Fruit fly (Drosophila melanogaster) whole organism, embryonic: ENCODE results near the gene CG1103.

Source experiments
- CG10462 ChIP-seq: fragments of 200-800 bp; sonication (Bioruptor generic); optimal IDR thresholded peaks from 2 replicates; lab custom pipeline; 2016; ENCODE audit warnings: missing biosample characterization, missing genetic modification characterization
- CG10979 ChIP-seq: fragments of 200-800 bp; sonication (Bioruptor generic); optimal IDR thresholded peaks from 2 replicates; lab custom pipeline; 2018; ENCODE audit warnings: missing biosample characterization, mild to moderate bottlenecking, missing genetic modification characterization, moderate library complexity
- CG12659 ChIP-seq: fragments of 200-800 bp; sonication (Bioruptor generic); optimal IDR thresholded peaks from 3 replicates; lab custom pipeline; 2017; ENCODE audit warnings: mild to moderate bottlenecking, missing biosample characterization, missing genetic modification reagents, missing genetic modification characterization
- CG13287 ChIP-seq: fragments of 200-800 bp; sonication (Bioruptor generic); IDR thresholded peaks from 2 replicates; pipeline ENCODE4 v1.3.6; 2022; ENCODE audit warnings: missing biosample characterization, missing genetic modification characterization; ENCODE audit not compliant: partially characterized antibody
- CG13775 ChIP-seq: fragments of 200-800 bp; sonication (Bioruptor generic); optimal IDR thresholded peaks from 3 replicates; lab custom pipeline; 2017; ENCODE audit warnings: missing biosample characterization, mild to moderate bottlenecking, missing genetic modification characterization
- CG15011 ChIP-seq: fragments of 200-800 bp; sonication (Bioruptor generic); optimal IDR thresholded peaks from 3 replicates; lab custom pipeline; 2018; ENCODE audit warnings: missing biosample characterization, mild to moderate bottlenecking, missing genetic modification characterization
- CG1603 ChIP-seq: fragments of 200-800 bp; sonication (Bioruptor generic); optimal IDR thresholded peaks from 2 replicates; lab custom pipeline; 2019; ENCODE audit warnings: missing biosample characterization, mild to moderate bottlenecking, missing genetic modification characterization, moderate library complexity
- CG16813 ChIP-seq: fragments of 200-800 bp; sonication (Bioruptor generic); IDR thresholded peaks from 3 replicates; pipeline ENCODE4 v1.3.6; 2022; ENCODE audit warnings: missing biosample characterization, missing genetic modification characterization; ENCODE audit not compliant: partially characterized antibody
- CG2712 ChIP-seq: fragments of 200-800 bp; optimal IDR thresholded peaks from 3 replicates; lab custom pipeline; 2019; ENCODE audit warnings: missing biosample characterization, mild to moderate bottlenecking, missing genetic modification characterization, moderate library complexity
- CG3065 ChIP-seq: fragments of 200-800 bp; sonication (Bioruptor generic); optimal IDR thresholded peaks from 2 replicates; lab custom pipeline; 2016; ENCODE audit warnings: missing biosample characterization, missing genetic modification characterization
- CG3726 ChIP-seq: fragments of 200-800 bp; sonication (Bioruptor generic); IDR thresholded peaks from 3 replicates; pipeline ENCODE4, ENCODE4 v1.3.6; 2022; ENCODE audit warnings: missing biosample characterization, missing genetic modification characterization
- CG7963 ChIP-seq: fragments of 200-800 bp; sonication (Bioruptor generic); IDR thresholded peaks from 3 replicates; pipeline ENCODE4 v1.3.6; 2022; ENCODE audit warnings: missing biosample characterization, missing genetic modification characterization; ENCODE audit not compliant: partially characterized antibody
- CG9215 ChIP-seq: fragments of 200-800 bp; sonication (Bioruptor generic); IDR thresholded peaks from 2 replicates; pipeline ENCODE4 v1.3.6; 2022; ENCODE audit warnings: missing biosample characterization, missing genetic modification characterization
- CoRest ChIP-seq: fragments of 200-800 bp; sonication (Bioruptor generic); optimal IDR thresholded peaks from 3 replicates; lab custom pipeline; 2018; ENCODE audit warnings: missing biosample characterization, mild to moderate bottlenecking, missing genetic modification characterization, moderate library complexity
- Dek ChIP-seq: fragments of 200-800 bp; sonication (Bioruptor generic); optimal IDR thresholded peaks from 3 replicates; lab custom pipeline; 2019; ENCODE audit warnings: missing biosample characterization, mild to moderate bottlenecking, missing genetic modification characterization, moderate library complexity
- Dip2 ChIP-seq: fragments of 200-800 bp; sonication (Bioruptor generic); IDR thresholded peaks from 2 replicates; pipeline ENCODE4 v1.3.6; 2022; ENCODE audit warnings: missing biosample characterization, missing genetic modification characterization
- Dp ChIP-seq: fragments of 200-800 bp; sonication (Bioruptor generic); optimal IDR thresholded peaks from 2 replicates; lab custom pipeline; 2018; ENCODE audit warnings: missing biosample characterization, mild to moderate bottlenecking, missing genetic modification characterization, moderate library complexity
- Dref ChIP-seq: fragments of 200-800 bp; sonication (Bioruptor generic); IDR thresholded peaks from 2 replicates; pipeline ENCODE4 v1.3.6; 2022; ENCODE audit warnings: missing biosample characterization, missing genetic modification characterization
- HHEX ChIP-seq: fragments of 200-800 bp; sonication (Bioruptor generic); optimal IDR thresholded peaks from 3 replicates; lab custom pipeline; 2017; ENCODE audit warnings: missing biosample characterization, mild to moderate bottlenecking, missing genetic modification characterization, missing genetic modification reagents
- Jarid2 ChIP-seq: fragments of 200-800 bp; sonication (Bioruptor generic); optimal IDR thresholded peaks from 3 replicates; lab custom pipeline; 2017; ENCODE audit warnings: mild to moderate bottlenecking, missing biosample characterization, missing genetic modification reagents, missing genetic modification characterization
- Lim3 ChIP-seq: fragments of 200-800 bp; sonication (Bioruptor generic); IDR thresholded peaks from 2 replicates; pipeline ENCODE4 v1.3.6; 2022; ENCODE audit warnings: missing biosample characterization, missing genetic modification characterization
- Med ChIP-seq: fragments of 200-800 bp; sonication (Bioruptor generic); peaks from one replicate; lab custom pipeline; 2016; ENCODE audit warnings: missing biosample characterization, missing genetic modification characterization, mild to moderate bottlenecking, inconsistent platforms, moderate library complexity
- Nf-YA ChIP-seq: fragments of 200-800 bp; sonication (Bioruptor generic); IDR thresholded peaks from 2 replicates; pipeline ENCODE4 v1.3.6; 2022; ENCODE audit warnings: missing biosample characterization, missing genetic modification characterization
- Nf-YC ChIP-seq: fragments of 200-800 bp; optimal IDR thresholded peaks from 3 replicates; lab custom pipeline; 2019; ENCODE audit warnings: missing biosample characterization, mild to moderate bottlenecking, missing genetic modification characterization, moderate library complexity
- Opbp ChIP-seq: fragments of 200-800 bp; sonication (Bioruptor generic); IDR thresholded peaks from 3 replicates; pipeline ENCODE4 v1.3.6; 2022; ENCODE audit warnings: missing biosample characterization, missing genetic modification characterization; ENCODE audit not compliant: partially characterized antibody
- Pdp1 ChIP-seq, 2 experiments: fragments of 200-800 bp; sonication (Bioruptor generic); optimal IDR thresholded peaks; 3 replicates each; lab custom pipeline; 2016; ENCODE audit warnings: missing biosample characterization in 2 of 2, missing genetic modification characterization in 2 of 2, mild to moderate bottlenecking in 1 of 2, moderate library complexity in 1 of 2
- Ravus ChIP-seq: fragments of 200-800 bp; sonication (Bioruptor generic); IDR thresholded peaks from 2 replicates; pipeline ENCODE4 v1.3.6; 2022; ENCODE audit warnings: missing biosample characterization, missing genetic modification characterization
- Rfx ChIP-seq: fragments of 200-800 bp; sonication (Bioruptor generic); IDR thresholded peaks from 2 replicates; pipeline ENCODE4 v1.3.6; 2022; ENCODE audit warnings: missing biosample characterization, missing genetic modification characterization
- Scr ChIP-seq: fragments of 200-800 bp; sonication (Bioruptor generic); IDR thresholded peaks from 2 replicates; pipeline ENCODE4 v1.3.6; 2022; ENCODE audit warnings: missing biosample characterization, missing genetic modification characterization; ENCODE audit not compliant: partially characterized antibody
- Side ChIP-seq: fragments of 200-800 bp; sonication (Bioruptor generic); optimal IDR thresholded peaks from 2 replicates; lab custom pipeline; 2016; ENCODE audit warnings: missing biosample characterization, missing genetic modification characterization
- Trl ChIP-seq, 3 experiments: fragments of >200 bp in 2 of 3; fragments of 200-800 bp in 1 of 3; sonication (Bioruptor generic) in 1 of 3; optimal IDR thresholded peaks; 2 replicates in 1 of 3; 3 replicates in 2 of 3; lab custom pipeline; 2016 to 2017; ENCODE audit warnings: missing biosample characterization in 1 of 3, missing genetic modification characterization in 1 of 3
- Xbp1 ChIP-seq: fragments of 200-800 bp; sonication (Bioruptor generic); optimal IDR thresholded peaks from 3 replicates; lab custom pipeline; 2016; ENCODE audit warnings: missing biosample characterization, mild to moderate bottlenecking, missing genetic modification characterization
- da ChIP-seq: fragments of 200-800 bp; sonication (Bioruptor generic); optimal IDR thresholded peaks from 2 replicates; lab custom pipeline; 2016; ENCODE audit warnings: missing biosample characterization, missing genetic modification characterization
- dati ChIP-seq: fragments of 200-800 bp; sonication (Bioruptor generic); IDR thresholded peaks from 2 replicates; pipeline ENCODE4 v1.3.6; 2022; ENCODE audit warnings: missing biosample characterization, missing genetic modification characterization
- gem ChIP-seq: fragments of 200-800 bp; sonication (Bioruptor generic); optimal IDR thresholded peaks from 2 replicates; lab custom pipeline; 2019; ENCODE audit warnings: missing biosample characterization, mild to moderate bottlenecking, missing genetic modification characterization, moderate library complexity
- grn ChIP-seq: fragments of 200-800 bp; sonication (Bioruptor generic); optimal IDR thresholded peaks from 3 replicates; lab custom pipeline; 2017; ENCODE audit warnings: missing biosample characterization, missing genetic modification characterization
- ken ChIP-seq: fragments of 200-800 bp; sonication (Bioruptor generic); IDR thresholded peaks from 3 replicates; pipeline ENCODE4 v1.3.6; 2022; ENCODE audit warnings: missing biosample characterization, missing genetic modification characterization
- lola ChIP-seq, 3 experiments: fragments of >200 bp in 2 of 3; fragments of 200-800 bp in 1 of 3; sonication (Bioruptor generic) in 1 of 3; optimal IDR thresholded peaks; 2 replicates each; lab custom pipeline; 2017 to 2019; ENCODE audit warnings: missing biosample characterization in 3 of 3, missing genetic modification characterization in 3 of 3, mild to moderate bottlenecking in 1 of 3, moderate library complexity in 1 of 3
- mirr ChIP-seq: fragments of 200-800 bp; sonication (Bioruptor generic); optimal IDR thresholded peaks from 3 replicates; lab custom pipeline; 2018; ENCODE audit warnings: missing biosample characterization, mild to moderate bottlenecking, missing genetic modification characterization
- nerfin-1 ChIP-seq: fragments of 200-800 bp; sonication (Bioruptor generic); optimal IDR thresholded peaks from 3 replicates; lab custom pipeline; 2019; ENCODE audit warnings: missing biosample characterization, mild to moderate bottlenecking, missing genetic modification characterization, moderate library complexity
- odd ChIP-seq: fragments of 200-800 bp; sonication (Bioruptor generic); optimal IDR thresholded peaks from 2 replicates; lab custom pipeline; 2017; ENCODE audit warnings: missing biosample characterization, mild to moderate bottlenecking, missing genetic modification characterization
- pfk ChIP-seq: fragments of 200-800 bp; sonication (Bioruptor generic); optimal IDR thresholded peaks from 2 replicates; lab custom pipeline; 2018; ENCODE audit warnings: missing biosample characterization, mild to moderate bottlenecking, missing genetic modification characterization, moderate library complexity
- phol ChIP-seq: fragments of 200-800 bp; sonication (Bioruptor generic); optimal IDR thresholded peaks from 3 replicates; lab custom pipeline; 2018; ENCODE audit warnings: missing biosample characterization, mild to moderate bottlenecking, missing genetic modification characterization, moderate library complexity
- prd ChIP-seq, 3 experiments: fragments of >200 bp in 2 of 3; fragments of 200-800 bp in 1 of 3; sonication (Bioruptor generic) in 1 of 3; optimal IDR thresholded peaks in 2 of 3; IDR thresholded peaks in 1 of 3; 2 replicates in 2 of 3; 3 replicates in 1 of 3; pipeline versions ENCODE4 v1.3.6 to Lab custom; 2017 to 2022; ENCODE audit warnings: missing biosample characterization in 1 of 3, missing genetic modification characterization in 1 of 3
- sna ChIP-seq: fragments of 200-800 bp; sonication (Bioruptor generic); IDR thresholded peaks from 2 replicates; pipeline ENCODE4 v1.3.6; 2022; ENCODE audit warnings: missing biosample characterization, missing genetic modification characterization; ENCODE audit not compliant: partially characterized antibody
- tll ChIP-seq, 2 experiments: fragments of 200-800 bp in 1 of 2; fragments of >200 bp in 1 of 2; sonication (Bioruptor generic) in 1 of 2; optimal IDR thresholded peaks; 2 replicates each; lab custom pipeline; 2017 to 2019; ENCODE audit warnings: missing biosample characterization in 2 of 2, missing genetic modification characterization in 2 of 2, mild to moderate bottlenecking in 1 of 2, moderate library complexity in 1 of 2
- twi ChIP-seq: fragments of 200-800 bp; optimal IDR thresholded peaks from 2 replicates; lab custom pipeline; 2019; ENCODE audit warnings: missing biosample characterization, mild to moderate bottlenecking, missing genetic modification characterization, moderate library complexity
- zen ChIP-seq: fragments of 200-800 bp; sonication (Bioruptor generic); optimal IDR thresholded peaks from 3 replicates; lab custom pipeline; 2018; ENCODE audit warnings: missing biosample characterization, mild to moderate bottlenecking, missing genetic modification characterization, moderate library complexity

The CG1103 gene

dm6 chr3R:4337580-4337979, at the start of gene CG1103, which contains the start of gene Skp2 (continued):
- peak in 1 of 2 experiments; percentile 20 for TF ChIP-seq Pdp1 (GFP tag; optimal IDR thresholded peaks at IDR 0.05; lab: Kevin White, UChicago)
- peak; percentile 48 for TF ChIP-seq Scr (GFP tag; lab: Robert Waterston, UW)
- no peak for TF ChIP-seq Nf-YA
- TF ChIP-seq CG1603 (tag; lab: Kevin White, UChicago) = peak; percentile 74
- TF ChIP-seq CG10979 (tag; lab: Kevin White, UChicago) = no peak
- TF ChIP-seq mirr (GFP tag; lab: Kevin White, UChicago) = no peak
- TF ChIP-seq da = no peak
- no peak for TF ChIP-seq pfk (GFP tag; lab: Kevin White, UChicago)
- TF ChIP-seq prd (optimal IDR thresholded peaks at IDR 0.05; lab: Kevin White, UChicago) = no peak
- TF ChIP-seq prd (GFP tag; IDR thresholded peaks at IDR 0.05; lab: Robert Waterston, UW) = no peak
- TF ChIP-seq Side = no peak
- TF ChIP-seq CG13775 (GFP tag; lab: Kevin White, UChicago) = no peak
- TF ChIP-seq CG12659 (GFP tag; lab: Kevin White, UChicago) = peak; percentile 62
- TF ChIP-seq CG13287 (GFP tag; lab: Robert Waterston, UW) = peak; percentile 68
- peak; percentile 42 for TF ChIP-seq CG2712 (tag; lab: Kevin White, UChicago)
- no peak for TF ChIP-seq CG10462 (GFP tag; lab: Kevin White, UChicago)
- TF ChIP-seq tll (GFP tag; optimal IDR thresholded peaks at IDR 0.05; lab: Kevin White, UChicago) = peak in 1 of 2 experiments; percentile 33
- no peak for TF ChIP-seq Xbp1 (GFP tag; lab: Kevin White, UChicago)
- no peak for TF ChIP-seq CG3065 (GFP tag; lab: Kevin White, UChicago)
- no peak for TF ChIP-seq HHEX
- TF ChIP-seq zen (tag; lab: Kevin White, UChicago) = peak; percentile 26
- no peak for TF ChIP-seq lola (GFP tag; optimal IDR thresholded peaks at IDR 0.05; lab: Kevin White, UChicago)
- TF ChIP-seq CoRest = peak; percentile 10
- no peak for TF ChIP-seq grn
- TF ChIP-seq sna (GFP tag; lab: Robert Waterston, UW) = peak; percentile 21; the same call in 1 of the 2 replicates
- TF ChIP-seq dati (GFP tag; lab: Robert Waterston, UW) = no peak
- TF ChIP-seq CG3726 (GFP tag; lab: Robert Waterston, UW) = no peak
- no peak for TF ChIP-seq CG15011 (GFP tag; lab: Kevin White, UChicago)
- TF ChIP-seq Opbp (GFP tag; lab: Robert Waterston, UW) = peak; percentile 60
- peak; percentile 33 for TF ChIP-seq nerfin-1 (tag; lab: Kevin White, UChicago)
- TF ChIP-seq Dek (tag; lab: Kevin White, UChicago) = no peak
- TF ChIP-seq Nf-YC (tag; lab: Kevin White, UChicago) = peak; percentile 36
- no peak for TF ChIP-seq Rfx (GFP tag; lab: Robert Waterston, UW)
- no peak for TF ChIP-seq Dip2 (GFP tag; lab: Robert Waterston, UW)
- no peak for TF ChIP-seq ken
- no peak for TF ChIP-seq CG9215 (GFP tag; lab: Robert Waterston, UW)
- TF ChIP-seq gem (tag; lab: Kevin White, UChicago) = no peak
- 0 out of 3 replicates have a peak, but pooled peaks have one; percentile 39 for TF ChIP-seq CG7963 (GFP tag; lab: Robert Waterston, UW)
- peak; percentile 49 for TF ChIP-seq Jarid2 (GFP tag; lab: Kevin White, UChicago)
- peak; percentile 37 for TF ChIP-seq phol (tag; lab: Kevin White, UChicago)
- TF ChIP-seq Ravus (GFP tag; lab: Robert Waterston, UW) = no peak
- TF ChIP-seq twi (tag; lab: Kevin White, UChicago) = no peak
- peak in 1 of 2 experiments; percentile 38 for TF ChIP-seq Trl (optimal IDR thresholded peaks at IDR 0.05; lab: Kevin White, UChicago)
- no peak for TF ChIP-seq Trl (GFP tag; optimal IDR thresholded peaks at IDR 0.05; lab: Kevin White, UChicago)
- no peak for TF ChIP-seq odd (GFP tag; lab: Kevin White, UChicago)
- no peak for TF ChIP-seq Lim3 (GFP tag; lab: Robert Waterston, UW)
- TF ChIP-seq Dref = peak; percentile 79
- TF ChIP-seq Dp (GFP tag; lab: Kevin White, UChicago) = peak; percentile 86
- peak; percentile 76 for TF ChIP-seq Med (GFP tag; lab: Kevin White, UChicago)
- peak; percentile 44; the same call in 1 of the 3 replicates for TF ChIP-seq CG16813 (GFP tag; lab: Robert Waterston, UW)
